Worm (Caenorhabditis elegans) whole organism, L2 larva: ENCODE data around the gene M04G7.5.

Source experiments
- C34F6.9 ChIP-seq: fragments of 150-350 bp; optimal IDR thresholded peaks from 2 replicates; lab custom pipeline; 2014; ENCODE audit warnings: missing biosample characterization, missing genetic modification characterization
- F13H6.1 ChIP-seq: sonication (generic microtip); optimal IDR thresholded peaks from 2 replicates; lab custom pipeline; 2016; ENCODE audit warnings: missing genetic modification characterization, missing compliant biosample characterization
- R02D3.7 ChIP-seq: fragments of 150-350 bp; optimal IDR thresholded peaks from 2 replicates; lab custom pipeline; 2014; ENCODE audit warnings: missing biosample characterization, missing genetic modification characterization
- Y55F3AM.14 ChIP-seq: fragments of 200-800 bp; sonication (Bioruptor generic); optimal IDR thresholded peaks from 2 replicates; lab custom pipeline; 2018; ENCODE audit warnings: mild to moderate bottlenecking, missing genetic modification characterization, missing compliant biosample characterization
- ZK546.5 ChIP-seq: sonication (generic microtip); optimal IDR thresholded peaks from 2 replicates; lab custom pipeline; 2017; ENCODE audit warnings: missing biosample characterization, missing genetic modification characterization
- alr-1 ChIP-seq: fragments of 150-350 bp; optimal IDR thresholded peaks from 2 replicates; lab custom pipeline; 2014; ENCODE audit warnings: missing biosample characterization, missing genetic modification characterization
- aly-2 ChIP-seq: fragments of 150-350 bp; optimal IDR thresholded peaks from 2 replicates; lab custom pipeline; 2014; ENCODE audit warnings: missing biosample characterization, missing genetic modification characterization
- ama-1 ChIP-seq: fragments of 150-350 bp; optimal IDR thresholded peaks from 2 replicates; lab custom pipeline; 2018; ENCODE audit warnings: inconsistent platforms
- blmp-1 ChIP-seq: sonication (generic microtip); optimal IDR thresholded peaks from 2 replicates; lab custom pipeline; 2017; ENCODE audit warnings: missing genetic modification characterization, mild to moderate bottlenecking, missing compliant biosample characterization, antibody characterized with exemption, moderate library complexity; ENCODE audit not compliant: insufficient read depth
- ceh-16 ChIP-seq: fragments of 150-350 bp; optimal IDR thresholded peaks from 2 replicates; lab custom pipeline; 2014; ENCODE audit warnings: missing biosample characterization, missing genetic modification characterization
- ceh-82 ChIP-seq: fragments of 150-350 bp; optimal IDR thresholded peaks from 2 replicates; lab custom pipeline; 2014; ENCODE audit warnings: missing biosample characterization, missing genetic modification characterization
- crh-2 ChIP-seq: sonication (generic microtip); optimal IDR thresholded peaks from 2 replicates; lab custom pipeline; 2017; ENCODE audit warnings: missing biosample characterization, missing genetic modification characterization
- dmd-4 ChIP-seq: sonication (generic microtip); optimal IDR thresholded peaks from 2 replicates; lab custom pipeline; 2017; ENCODE audit warnings: missing biosample characterization, missing genetic modification characterization
- egl-27 ChIP-seq: sonication (generic microtip); optimal IDR thresholded peaks from 3 replicates; lab custom pipeline; 2017; ENCODE audit warnings: missing biosample characterization, missing genetic modification reagents, missing genetic modification characterization
- elt-1 ChIP-seq: fragments of 150-350 bp; optimal IDR thresholded peaks from 2 replicates; lab custom pipeline; 2014; ENCODE audit warnings: missing biosample characterization, missing genetic modification characterization
- elt-3 ChIP-seq: sonication (generic microtip); optimal IDR thresholded peaks from 2 replicates; lab custom pipeline; 2017; ENCODE audit warnings: missing biosample characterization, missing genetic modification characterization
- fos-1 ChIP-seq: fragments of 150-350 bp; optimal IDR thresholded peaks from 2 replicates; lab custom pipeline; 2014; ENCODE audit warnings: missing biosample characterization, missing genetic modification characterization
- gmeb-1 ChIP-seq: fragments of 150-350 bp; optimal IDR thresholded peaks from 2 replicates; lab custom pipeline; 2014; ENCODE audit warnings: missing biosample characterization, missing genetic modification characterization
- lin-11 ChIP-seq: fragments of 150-350 bp; sonication (generic microtip); optimal IDR thresholded peaks from 2 replicates; lab custom pipeline; 2014; ENCODE audit warnings: missing biosample characterization, missing genetic modification characterization, inconsistent platforms, mixed read lengths
- lin-13 ChIP-seq: fragments of 150-350 bp; optimal IDR thresholded peaks from 2 replicates; lab custom pipeline; 2014; ENCODE audit warnings: missing biosample characterization, missing genetic modification reagents, missing genetic modification characterization
- lin-39 ChIP-seq: fragments of 150-350 bp; optimal IDR thresholded peaks from 2 replicates; lab custom pipeline; 2014; ENCODE audit warnings: missing biosample characterization, missing genetic modification reagents, missing genetic modification characterization
- lsy-2 ChIP-seq, 2 experiments: fragments of 150-350 bp in 1 of 2; sonication (generic microtip) in 1 of 2; optimal IDR thresholded peaks; 2 replicates each; lab custom pipeline; 2014 to 2017; ENCODE audit warnings: missing biosample characterization in 2 of 2, missing genetic modification characterization in 2 of 2
- mab-5 ChIP-seq: fragments of 150-350 bp; optimal IDR thresholded peaks from 2 replicates; lab custom pipeline; 2014; ENCODE audit warnings: missing biosample characterization, missing genetic modification characterization
- mbf-1 ChIP-seq: sonication (generic microtip); optimal IDR thresholded peaks from 2 replicates; lab custom pipeline; 2017; ENCODE audit warnings: missing biosample characterization, missing genetic modification characterization
- mdl-1 ChIP-seq, 2 experiments: fragments of 150-350 bp in 1 of 2; sonication (generic microtip) in 1 of 2; optimal IDR thresholded peaks; 2 replicates each; lab custom pipeline; 2017; ENCODE audit warnings: missing biosample characterization in 2 of 2, missing genetic modification characterization in 2 of 2
- nhr-10 ChIP-seq: sonication (generic microtip); optimal IDR thresholded peaks from 2 replicates; lab custom pipeline; 2017; ENCODE audit warnings: missing biosample characterization, missing genetic modification characterization
- nhr-11 ChIP-seq: fragments of 150-350 bp; optimal IDR thresholded peaks from 2 replicates; lab custom pipeline; 2014; ENCODE audit warnings: missing biosample characterization, missing genetic modification characterization
- nhr-12 ChIP-seq: fragments of 150-350 bp; optimal IDR thresholded peaks from 2 replicates; lab custom pipeline; 2014; ENCODE audit warnings: missing biosample characterization, missing genetic modification characterization
- nhr-129 ChIP-seq: fragments of 150-350 bp; optimal IDR thresholded peaks from 2 replicates; lab custom pipeline; 2014; ENCODE audit warnings: missing biosample characterization, missing genetic modification characterization
- nhr-237 ChIP-seq: fragments of 150-350 bp; optimal IDR thresholded peaks from 2 replicates; lab custom pipeline; 2014; ENCODE audit warnings: missing biosample characterization, missing genetic modification characterization
- nhr-25 ChIP-seq: fragments of 150-350 bp; sonication (generic microtip); optimal IDR thresholded peaks from 3 replicates; lab custom pipeline; 2014; ENCODE audit warnings: missing biosample characterization, missing genetic modification characterization
- nhr-6 ChIP-seq: fragments of 150-350 bp; optimal IDR thresholded peaks from 2 replicates; lab custom pipeline; 2014; ENCODE audit warnings: missing biosample characterization, missing genetic modification characterization
- nhr-77 ChIP-seq: fragments of 150-350 bp; optimal IDR thresholded peaks from 2 replicates; lab custom pipeline; 2014; ENCODE audit warnings: missing biosample characterization, missing genetic modification characterization
- peb-1 ChIP-seq: fragments of 150-350 bp; optimal IDR thresholded peaks from 2 replicates; lab custom pipeline; 2014; ENCODE audit warnings: missing biosample characterization, missing genetic modification characterization
- skn-1 ChIP-seq: sonication (generic microtip); optimal IDR thresholded peaks from 2 replicates; lab custom pipeline; 2017; ENCODE audit warnings: missing biosample characterization, missing genetic modification characterization
- sma-9 ChIP-seq, 2 experiments: fragments of 150-350 bp in 1 of 2; sonication (generic microtip) in 1 of 2; optimal IDR thresholded peaks; 2 replicates each; lab custom pipeline; 2014 to 2016; ENCODE audit warnings: missing genetic modification characterization in 2 of 2, mild to moderate bottlenecking in 1 of 2, missing biosample characterization in 1 of 2, missing compliant biosample characterization in 1 of 2, missing genetic modification reagents in 1 of 2, moderate library complexity in 1 of 2
- snpc-4 ChIP-seq: fragments of 150-350 bp; optimal IDR thresholded peaks from 2 replicates; lab custom pipeline; 2014; ENCODE audit warnings: missing biosample characterization, missing genetic modification characterization
- unc-39 ChIP-seq: fragments of 150-350 bp; optimal IDR thresholded peaks from 2 replicates; lab custom pipeline; 2014; ENCODE audit warnings: missing biosample characterization, missing genetic modification characterization
- unc-55 ChIP-seq: fragments of 150-350 bp; sonication (generic microtip); optimal IDR thresholded peaks from 3 replicates; lab custom pipeline; 2014; ENCODE audit warnings: missing biosample characterization, missing genetic modification reagents, missing genetic modification characterization
- unc-62 ChIP-seq: fragments of 150-350 bp; optimal IDR thresholded peaks from 2 replicates; lab custom pipeline; 2014; ENCODE audit warnings: missing biosample characterization, missing genetic modification reagents, missing genetic modification characterization
- zag-1 ChIP-seq: fragments of 150-350 bp; optimal IDR thresholded peaks from 2 replicates; lab custom pipeline; 2014; ENCODE audit warnings: missing biosample characterization, missing genetic modification characterization
- ztf-1 ChIP-seq: fragments of 200-800 bp; sonication (Bioruptor generic); conservative IDR thresholded peaks from 2 replicates; pipeline ENCODE4 v1.3.6; 2022; ENCODE audit warnings: missing genetic modification characterization, missing compliant biosample characterization
- ztf-11 ChIP-seq: sonication (generic microtip); optimal IDR thresholded peaks from 2 replicates; lab custom pipeline; 2017; ENCODE audit warnings: missing biosample characterization, missing genetic modification characterization
- ztf-4 ChIP-seq: fragments of 150-350 bp; optimal IDR thresholded peaks from 2 replicates; lab custom pipeline; 2014; ENCODE audit warnings: missing biosample characterization, missing genetic modification characterization

Gene M04G7.5

ce11 chrIV:454816-455215 lies at the start of gene M04G7.5, which contains the start of gene Y66H1A.8:
Gene M04G7.5, plus strand, starts transcription at chrIV:455073.
Gene Y66H1A.8, minus strand, starts transcription at chrIV:454916.
- TF ChIP-seq nhr-129 (tag; lab: Kevin White, UChicago): no peak
- no peak for TF ChIP-seq ceh-82
- TF ChIP-seq nhr-237 (tag; lab: Kevin White, UChicago): no peak
- TF ChIP-seq R02D3.7 (tag; lab: Kevin White, UChicago): no peak
- TF ChIP-seq egl-27 (tag; lab: Kevin White, UChicago): no peak
- TF ChIP-seq ceh-16: no peak
- no peak for TF ChIP-seq unc-55 (GFP tag; lab: Kevin White, UChicago)
- no peak for TF ChIP-seq snpc-4 (tag; lab: Kevin White, UChicago)
- no peak for TF ChIP-seq zag-1 (tag; lab: Kevin White, UChicago)

ce11 chrIV:408892-409291 lies 46.0 kb upstream of the M04G7.5 start:
- peak; percentile 96 for TF ChIP-seq fos-1 (tag; lab: Kevin White, UChicago)
- no peak for TF ChIP-seq lsy-2 (tag; optimal IDR thresholded peaks at IDR 0.05; lab: Kevin White, UChicago)

ce11 chrIV:409935-410334 lies 44.9 kb upstream of the M04G7.5 start, which contains the start of gene kgb-1:
Gene kgb-1, minus strand, starts transcription at chrIV:410035.
- no peak for TF ChIP-seq ZK546.5 (tag; lab: Kevin White, UChicago)
- no peak for TF ChIP-seq unc-55 (GFP tag; lab: Kevin White, UChicago)
- no peak for TF ChIP-seq alr-1
- no peak for TF ChIP-seq nhr-12 (tag; lab: Kevin White, UChicago)
- no peak for TF ChIP-seq lin-11
- no peak for TF ChIP-seq snpc-4 (tag; lab: Kevin White, UChicago)
- TF ChIP-seq aly-2 (tag; lab: Kevin White, UChicago): no peak
- TF ChIP-seq nhr-77 (tag; lab: Kevin White, UChicago): no peak
- TF ChIP-seq ama-1 (lab: Kevin White, UChicago): no peak
- no peak for TF ChIP-seq R02D3.7 (tag; lab: Kevin White, UChicago)
- no peak for TF ChIP-seq elt-3
- no peak for TF ChIP-seq unc-39 (tag; lab: Kevin White, UChicago)
- no peak for TF ChIP-seq lsy-2 (tag; optimal IDR thresholded peaks at IDR 0.05; lab: Kevin White, UChicago)
- no peak for TF ChIP-seq C34F6.9 (tag; lab: Kevin White, UChicago)
- no peak for TF ChIP-seq ztf-4 (tag; lab: Kevin White, UChicago)
- TF ChIP-seq egl-27 (tag; lab: Kevin White, UChicago): no peak
- TF ChIP-seq Y55F3AM.14 (GFP tag; lab: Kevin White, UChicago): no peak
- no peak for TF ChIP-seq ztf-1
- no peak for TF ChIP-seq gmeb-1 (tag; lab: Kevin White, UChicago)
- no peak for TF ChIP-seq nhr-25

- TF ChIP-seq unc-62 (no peak), unc-55 (GFP tag; lab: Kevin White, UChicago) (peak; percentile 77), nhr-237 (tag; lab: Kevin White, UChicago) (no peak), elt-3 (no peak), aly-2 (tag; lab: Kevin White, UChicago) (no peak), zag-1 (tag; lab: Kevin White, UChicago) (no peak), mbf-1 (tag; lab: Kevin White, UChicago) (no peak), blmp-1 (peak; percentile 32), skn-1 (no peak), nhr-12 (tag; lab: Kevin White, UChicago) (no peak), peb-1 (no peak), lin-39 (tag; lab: Kevin White, UChicago) (no peak), dmd-4 (tag; lab: Kevin White, UChicago) (no peak), ceh-16 (no peak), nhr-129 (tag; lab: Kevin White, UChicago) (peak; percentile 83), sma-9 (GFP tag; optimal IDR thresholded peaks at IDR 0.05; lab: Kevin White, UChicago) (peak; percentile 81), sma-9 (tag; optimal IDR thresholded peaks at IDR 0.05; lab: Kevin White, UChicago) (no peak), alr-1 (no peak), ama-1 (lab: Kevin White, UChicago) (no peak), fos-1 (tag; lab: Kevin White, UChicago) (peak; percentile 77), mab-5 (tag; lab: Kevin White, UChicago) (no peak), ceh-82 (no peak), ztf-1 (no peak), lin-13 (peak; percentile 79), nhr-10 (no peak), mdl-1 (tag; optimal IDR thresholded peaks at IDR 0.05; lab: Kevin White, UChicago) (no peak), nhr-77 (tag; lab: Kevin White, UChicago) (no peak), F13H6.1 (tag; lab: Kevin White, UChicago) (peak; percentile 80), ZK546.5 (tag; lab: Kevin White, UChicago) (no peak), snpc-4 (tag; lab: Kevin White, UChicago) (no peak), R02D3.7 (tag; lab: Kevin White, UChicago) (no peak), elt-1 (tag; lab: Kevin White, UChicago) (no peak), crh-2 (tag; lab: Kevin White, UChicago) (peak; percentile 91), nhr-6 (tag; lab: Kevin White, UChicago) (peak; percentile 64), nhr-25 (peak; percentile 79), unc-39 (tag; lab: Kevin White, UChicago) (no peak), ztf-11 (tag; lab: Kevin White, UChicago) (no peak), Y55F3AM.14 (GFP tag; lab: Kevin White, UChicago) (no peak), nhr-11 (tag; lab: Kevin White, UChicago) (no peak)
These were observed 44.4 kb upstream of the M04G7.5 start, which contains the start of gene T07A9.12 for ce11 chrIV:410420-410891. Gene T07A9.12, plus strand, starts transcription at chrIV:410867.
